Worm (Caenorhabditis elegans) whole organism, L2 larva: Measurements from ENCODE around the gene C05D11.8.
A peak's percentile ranks its signal among the peaks of the same experiment; 100 is the strongest.

Experiments used
- C34F6.9 ChIP-seq: fragments of 150-350 bp; optimal IDR thresholded peaks from 2 replicates; lab custom pipeline; 2014; ENCODE audit warnings: missing biosample characterization, missing genetic modification characterization
- Y55F3AM.14 ChIP-seq: fragments of 200-800 bp; sonication (Bioruptor generic); optimal IDR thresholded peaks from 2 replicates; lab custom pipeline; 2018; ENCODE audit warnings: mild to moderate bottlenecking, missing genetic modification characterization, missing compliant biosample characterization
- ZK546.5 ChIP-seq: sonication (generic microtip); optimal IDR thresholded peaks from 2 replicates; lab custom pipeline; 2017; ENCODE audit warnings: missing biosample characterization, missing genetic modification characterization
- alr-1 ChIP-seq: fragments of 150-350 bp; optimal IDR thresholded peaks from 2 replicates; lab custom pipeline; 2014; ENCODE audit warnings: missing biosample characterization, missing genetic modification characterization
- ama-1 ChIP-seq: fragments of 150-350 bp; optimal IDR thresholded peaks from 2 replicates; lab custom pipeline; 2018; ENCODE audit warnings: inconsistent platforms
- blmp-1 ChIP-seq: sonication (generic microtip); optimal IDR thresholded peaks from 2 replicates; lab custom pipeline; 2017; ENCODE audit warnings: missing genetic modification characterization, mild to moderate bottlenecking, missing compliant biosample characterization, antibody characterized with exemption, moderate library complexity; ENCODE audit not compliant: insufficient read depth
- ceh-16 ChIP-seq: fragments of 150-350 bp; optimal IDR thresholded peaks from 2 replicates; lab custom pipeline; 2014; ENCODE audit warnings: missing biosample characterization, missing genetic modification characterization
- ceh-82 ChIP-seq: fragments of 150-350 bp; optimal IDR thresholded peaks from 2 replicates; lab custom pipeline; 2014; ENCODE audit warnings: missing biosample characterization, missing genetic modification characterization
- crh-2 ChIP-seq: sonication (generic microtip); optimal IDR thresholded peaks from 2 replicates; lab custom pipeline; 2017; ENCODE audit warnings: missing biosample characterization, missing genetic modification characterization
- dmd-4 ChIP-seq: sonication (generic microtip); optimal IDR thresholded peaks from 2 replicates; lab custom pipeline; 2017; ENCODE audit warnings: missing biosample characterization, missing genetic modification characterization
- egl-27 ChIP-seq: sonication (generic microtip); optimal IDR thresholded peaks from 3 replicates; lab custom pipeline; 2017; ENCODE audit warnings: missing biosample characterization, missing genetic modification reagents, missing genetic modification characterization
- elt-1 ChIP-seq: fragments of 150-350 bp; optimal IDR thresholded peaks from 2 replicates; lab custom pipeline; 2014; ENCODE audit warnings: missing biosample characterization, missing genetic modification characterization
- fos-1 ChIP-seq: fragments of 150-350 bp; optimal IDR thresholded peaks from 2 replicates; lab custom pipeline; 2014; ENCODE audit warnings: missing biosample characterization, missing genetic modification characterization
- gmeb-1 ChIP-seq: fragments of 150-350 bp; optimal IDR thresholded peaks from 2 replicates; lab custom pipeline; 2014; ENCODE audit warnings: missing biosample characterization, missing genetic modification characterization
- lin-11 ChIP-seq: fragments of 150-350 bp; sonication (generic microtip); optimal IDR thresholded peaks from 2 replicates; lab custom pipeline; 2014; ENCODE audit warnings: missing biosample characterization, missing genetic modification characterization, inconsistent platforms, mixed read lengths
- lin-13 ChIP-seq: fragments of 150-350 bp; optimal IDR thresholded peaks from 2 replicates; lab custom pipeline; 2014; ENCODE audit warnings: missing biosample characterization, missing genetic modification reagents, missing genetic modification characterization
- lin-39 ChIP-seq: fragments of 150-350 bp; optimal IDR thresholded peaks from 2 replicates; lab custom pipeline; 2014; ENCODE audit warnings: missing biosample characterization, missing genetic modification reagents, missing genetic modification characterization
- mab-5 ChIP-seq: fragments of 150-350 bp; optimal IDR thresholded peaks from 2 replicates; lab custom pipeline; 2014; ENCODE audit warnings: missing biosample characterization, missing genetic modification characterization
- mdl-1 ChIP-seq, 2 experiments: fragments of 150-350 bp in 1 of 2; sonication (generic microtip) in 1 of 2; optimal IDR thresholded peaks; 2 replicates each; lab custom pipeline; 2017; ENCODE audit warnings: missing biosample characterization in 2 of 2, missing genetic modification characterization in 2 of 2
- nhr-11 ChIP-seq: fragments of 150-350 bp; optimal IDR thresholded peaks from 2 replicates; lab custom pipeline; 2014; ENCODE audit warnings: missing biosample characterization, missing genetic modification characterization
- nhr-129 ChIP-seq: fragments of 150-350 bp; optimal IDR thresholded peaks from 2 replicates; lab custom pipeline; 2014; ENCODE audit warnings: missing biosample characterization, missing genetic modification characterization
- nhr-21 ChIP-seq: fragments of 150-350 bp; optimal IDR thresholded peaks from 2 replicates; lab custom pipeline; 2014; ENCODE audit warnings: missing biosample characterization, missing genetic modification characterization
- nhr-23 ChIP-seq: fragments of 150-350 bp; optimal IDR thresholded peaks from 2 replicates; lab custom pipeline; 2014; ENCODE audit warnings: missing biosample characterization, missing genetic modification reagents, missing genetic modification characterization
- nhr-237 ChIP-seq: fragments of 150-350 bp; optimal IDR thresholded peaks from 2 replicates; lab custom pipeline; 2014; ENCODE audit warnings: missing biosample characterization, missing genetic modification characterization
- nhr-25 ChIP-seq: fragments of 150-350 bp; sonication (generic microtip); optimal IDR thresholded peaks from 3 replicates; lab custom pipeline; 2014; ENCODE audit warnings: missing biosample characterization, missing genetic modification characterization
- nhr-6 ChIP-seq: fragments of 150-350 bp; optimal IDR thresholded peaks from 2 replicates; lab custom pipeline; 2014; ENCODE audit warnings: missing biosample characterization, missing genetic modification characterization
- nhr-77 ChIP-seq: fragments of 150-350 bp; optimal IDR thresholded peaks from 2 replicates; lab custom pipeline; 2014; ENCODE audit warnings: missing biosample characterization, missing genetic modification characterization
- peb-1 ChIP-seq: fragments of 150-350 bp; optimal IDR thresholded peaks from 2 replicates; lab custom pipeline; 2014; ENCODE audit warnings: missing biosample characterization, missing genetic modification characterization
- skn-1 ChIP-seq: sonication (generic microtip); optimal IDR thresholded peaks from 2 replicates; lab custom pipeline; 2017; ENCODE audit warnings: missing biosample characterization, missing genetic modification characterization
- sma-9 ChIP-seq, 2 experiments: fragments of 150-350 bp in 1 of 2; sonication (generic microtip) in 1 of 2; optimal IDR thresholded peaks; 2 replicates each; lab custom pipeline; 2014 to 2016; ENCODE audit warnings: missing genetic modification characterization in 2 of 2, mild to moderate bottlenecking in 1 of 2, missing biosample characterization in 1 of 2, missing compliant biosample characterization in 1 of 2, missing genetic modification reagents in 1 of 2, moderate library complexity in 1 of 2
- snpc-4 ChIP-seq: fragments of 150-350 bp; optimal IDR thresholded peaks from 2 replicates; lab custom pipeline; 2014; ENCODE audit warnings: missing biosample characterization, missing genetic modification characterization
- unc-39 ChIP-seq: fragments of 150-350 bp; optimal IDR thresholded peaks from 2 replicates; lab custom pipeline; 2014; ENCODE audit warnings: missing biosample characterization, missing genetic modification characterization
- unc-55 ChIP-seq: fragments of 150-350 bp; sonication (generic microtip); optimal IDR thresholded peaks from 3 replicates; lab custom pipeline; 2014; ENCODE audit warnings: missing biosample characterization, missing genetic modification reagents, missing genetic modification characterization
- zag-1 ChIP-seq: fragments of 150-350 bp; optimal IDR thresholded peaks from 2 replicates; lab custom pipeline; 2014; ENCODE audit warnings: missing biosample characterization, missing genetic modification characterization
- ztf-1 ChIP-seq: fragments of 200-800 bp; sonication (Bioruptor generic); conservative IDR thresholded peaks from 2 replicates; pipeline ENCODE4 v1.3.6; 2022; ENCODE audit warnings: missing genetic modification characterization, missing compliant biosample characterization
- ztf-4 ChIP-seq: fragments of 150-350 bp; optimal IDR thresholded peaks from 2 replicates; lab custom pipeline; 2014; ENCODE audit warnings: missing biosample characterization, missing genetic modification characterization

The C05D11.8 gene

ce11 chrIII:6420995-6421404 lies 6.1 kb downstream of the C05D11.8 start (continued):
- TF ChIP-seq nhr-77 (no peak), unc-39 (no peak), egl-27 (tag; lab: Kevin White, UChicago) (peak; percentile 42), ceh-16 (tag; lab: Kevin White, UChicago) (peak; percentile 53), crh-2 (tag; lab: Kevin White, UChicago) (peak; percentile 85), gmeb-1 (tag; lab: Kevin White, UChicago) (peak; percentile 85), skn-1 (tag; lab: Kevin White, UChicago) (no peak), ama-1 (lab: Kevin White, UChicago) (no peak), ceh-82 (tag; lab: Kevin White, UChicago) (peak; percentile 55), ztf-1 (GFP tag; lab: Robert Waterston, UW) (no peak), ZK546.5 (peak; percentile 24), Y55F3AM.14 (peak; percentile 89), nhr-11 (tag; lab: Kevin White, UChicago) (no peak), ztf-4 (tag; lab: Kevin White, UChicago) (peak; percentile 35), unc-55 (GFP tag; lab: Kevin White, UChicago) (peak; percentile 63), nhr-129 (peak; percentile 44), lin-39 (no peak), mab-5 (tag; lab: Kevin White, UChicago) (peak; percentile 83), blmp-1 (tag; lab: Kevin White, UChicago) (peak; percentile 83), nhr-237 (tag; lab: Kevin White, UChicago) (no peak), mdl-1 (tag; optimal IDR thresholded peaks at IDR 0.05; lab: Kevin White, UChicago) (peak; percentile 95 to 97)
- TF ChIP-seq, all 48 proteins: peak for 29

- TF ChIP-seq mab-5 (tag; lab: Kevin White, UChicago) (no peak), ztf-1 (GFP tag; lab: Robert Waterston, UW) (no peak), crh-2 (tag; lab: Kevin White, UChicago) (peak; percentile 26), sma-9 (GFP tag; optimal IDR thresholded peaks at IDR 0.05; lab: Kevin White, UChicago) (peak; percentile 3), sma-9 (tag; optimal IDR thresholded peaks at IDR 0.05; lab: Kevin White, UChicago) (no peak), nhr-25 (tag; lab: Kevin White, UChicago) (peak; percentile 18), mdl-1 (tag; optimal IDR thresholded peaks at IDR 0.05; lab: Kevin White, UChicago) (peak in 1 of 2 experiments; percentile 20), fos-1 (tag; lab: Kevin White, UChicago) (peak; percentile 2), snpc-4 (no peak), ama-1 (lab: Kevin White, UChicago) (no peak), nhr-129 (peak; percentile 11)
These were observed 6.9 kb downstream of the C05D11.8 start for ce11 chrIII:6420201-6420600.

- TF ChIP-seq peb-1 (tag; lab: Kevin White, UChicago) (no peak), dmd-4 (no peak), lin-11 (tag; lab: Kevin White, UChicago) (no peak), nhr-77 (no peak), skn-1 (tag; lab: Kevin White, UChicago) (no peak), lin-13 (GFP tag; lab: Kevin White, UChicago) (no peak), ama-1 (lab: Kevin White, UChicago) (peak; percentile 48), crh-2 (tag; lab: Kevin White, UChicago) (peak; percentile 4), nhr-6 (tag; lab: Kevin White, UChicago) (no peak), fos-1 (tag; lab: Kevin White, UChicago) (peak; percentile 17), zag-1 (no peak), snpc-4 (no peak), nhr-21 (tag; lab: Kevin White, UChicago) (peak; percentile 11), nhr-23 (no peak), blmp-1 (tag; lab: Kevin White, UChicago) (no peak), nhr-25 (tag; lab: Kevin White, UChicago) (peak; percentile 24), alr-1 (no peak), gmeb-1 (tag; lab: Kevin White, UChicago) (no peak), mab-5 (tag; lab: Kevin White, UChicago) (no peak), C34F6.9 (tag; lab: Kevin White, UChicago) (no peak), ztf-4 (tag; lab: Kevin White, UChicago) (no peak), ztf-1 (GFP tag; lab: Robert Waterston, UW) (no peak), mdl-1 (tag; optimal IDR thresholded peaks at IDR 0.05; lab: Kevin White, UChicago) (peak in 1 of 2 experiments; percentile 19), Y55F3AM.14 (no peak), elt-1 (tag; lab: Kevin White, UChicago) (no peak)
- TF ChIP-seq, all 48 proteins: peak for 6
These were observed 7.6 kb downstream of the C05D11.8 start, which contains the start of gene atgl-1 for ce11 chrIII:6419409-6419944. TSS of gene atgl-1 (minus strand) at chrIII:6419459.
